Worm (Caenorhabditis elegans) whole organism, L4 larva: ENCODE results near the gene vha-1.

Experiments
- Y5F2A.4 ChIP-seq: fragments of 200-800 bp; sonication (Bioruptor generic); optimal IDR thresholded peaks from 2 replicates; lab custom pipeline; 2018; ENCODE audit warnings: mild to moderate bottlenecking, missing genetic modification characterization, missing compliant biosample characterization
- Y75B8A.6 ChIP-seq: fragments of 200-800 bp; sonication (Bioruptor generic); IDR thresholded peaks from 2 replicates; pipeline ENCODE4 v1.3.6; 2022; ENCODE audit warnings: missing genetic modification reagents, missing genetic modification characterization, missing compliant biosample characterization
- aly-2 ChIP-seq: sonication (generic microtip); optimal IDR thresholded peaks from 2 replicates; lab custom pipeline; 2018; ENCODE audit warnings: missing biosample characterization, missing genetic modification characterization
- ama-1 ChIP-seq: fragments of 150-350 bp; optimal IDR thresholded peaks from 2 replicates; lab custom pipeline; 2014; ENCODE audit warnings: inconsistent platforms, mixed read lengths
- ceh-20 ChIP-seq: fragments of 200-800 bp; sonication (Bioruptor generic); IDR thresholded peaks from 2 replicates; pipeline ENCODE4 v1.3.6; 2022; ENCODE audit warnings: missing genetic modification reagents, missing genetic modification characterization, missing compliant biosample characterization
- ceh-62 ChIP-seq: sonication (generic microtip); optimal IDR thresholded peaks from 2 replicates; lab custom pipeline; 2017; ENCODE audit warnings: missing biosample characterization, missing genetic modification characterization
- ceh-82 ChIP-seq: sonication (generic microtip); optimal IDR thresholded peaks from 2 replicates; lab custom pipeline; 2017; ENCODE audit warnings: missing biosample characterization, missing genetic modification characterization
- daf-16 ChIP-seq, 3 experiments: sonication (generic microtip); optimal IDR thresholded peaks; 2 replicates each; lab custom pipeline; 2016 to 2017; ENCODE audit warnings: missing genetic modification characterization in 3 of 3, missing genetic modification reagents in 3 of 3, mild to moderate bottlenecking in 2 of 3, missing compliant biosample characterization in 2 of 3, missing biosample characterization in 1 of 3, moderate library complexity in 1 of 3
- dmd-8 ChIP-seq: fragments of 200-800 bp; sonication (Bioruptor generic); IDR thresholded peaks from 2 replicates; pipeline ENCODE4 v1.3.6; 2022; ENCODE audit warnings: missing genetic modification characterization, missing compliant biosample characterization
- dpl-1 ChIP-seq: fragments of 150-350 bp; optimal IDR thresholded peaks from 2 replicates; lab custom pipeline; 2014; ENCODE audit warnings: missing biosample characterization, missing genetic modification reagents, missing genetic modification characterization
- egl-27 ChIP-seq: sonication (generic microtip); optimal IDR thresholded peaks from 3 replicates; lab custom pipeline; 2017; ENCODE audit warnings: missing biosample characterization, missing genetic modification reagents, missing genetic modification characterization
- egl-43 ChIP-seq: fragments of 200-800 bp; sonication (Bioruptor generic); IDR thresholded peaks from 2 replicates; pipeline ENCODE4 v1.3.6; 2022; ENCODE audit warnings: missing genetic modification reagents, missing genetic modification characterization, missing compliant biosample characterization
- fos-1 ChIP-seq: fragments of 150-350 bp; optimal IDR thresholded peaks from 2 replicates; lab custom pipeline; 2014; ENCODE audit warnings: missing biosample characterization, missing genetic modification characterization
- hlh-30 ChIP-seq: sonication (generic microtip); optimal IDR thresholded peaks from 2 replicates; lab custom pipeline; 2017; ENCODE audit warnings: antibody characterized with exemption, mild to moderate bottlenecking, missing genetic modification characterization, missing compliant biosample characterization; ENCODE audit not compliant: insufficient read depth
- lim-7 ChIP-seq: fragments of 200-800 bp; sonication (Bioruptor generic); IDR thresholded peaks from 2 replicates; pipeline ENCODE4 v1.3.6; 2022; ENCODE audit warnings: missing genetic modification characterization, missing compliant biosample characterization
- lin-29 ChIP-seq: fragments of 200-800 bp; sonication (Bioruptor generic); IDR thresholded peaks from 2 replicates; pipeline ENCODE4 v1.3.6; 2022; ENCODE audit warnings: missing genetic modification reagents, missing genetic modification characterization, missing compliant biosample characterization
- madf-5 ChIP-seq, 2 experiments: fragments of 200-800 bp; sonication (Bioruptor generic); IDR thresholded peaks; 2 replicates each; pipeline ENCODE4 v1.3.6; 2022; ENCODE audit warnings: missing compliant biosample characterization in 2 of 2, missing genetic modification characterization in 2 of 2
- mes-2 ChIP-seq: sonication (generic microtip); optimal IDR thresholded peaks from 2 replicates; lab custom pipeline; 2016; ENCODE audit warnings: missing genotype, mild to moderate bottlenecking, missing genetic modification characterization, missing compliant biosample characterization; ENCODE audit not compliant: poor library complexity, severe bottlenecking
- nhr-28 ChIP-seq: fragments of 150-350 bp; optimal IDR thresholded peaks from 2 replicates; lab custom pipeline; 2014; ENCODE audit warnings: missing biosample characterization, missing genetic modification characterization
- nhr-41 ChIP-seq: fragments of 200-800 bp; sonication (Bioruptor generic); IDR thresholded peaks from 2 replicates; pipeline ENCODE4 v1.3.6; 2022; ENCODE audit warnings: missing genetic modification reagents, missing genetic modification characterization, missing compliant biosample characterization
- nhr-6 ChIP-seq: fragments of 150-350 bp; optimal IDR thresholded peaks from 2 replicates; lab custom pipeline; 2014; ENCODE audit warnings: missing biosample characterization, missing genetic modification characterization
- nhr-76 ChIP-seq: fragments of 150-350 bp; optimal IDR thresholded peaks from 2 replicates; lab custom pipeline; 2014; ENCODE audit warnings: missing biosample characterization, missing genetic modification characterization
- pha-4 ChIP-seq, 2 experiments: fragments of 150-350 bp in 1 of 2; fragments of 200-800 bp in 1 of 2; sonication (Bioruptor generic) in 1 of 2; IDR thresholded peaks in 1 of 2; optimal IDR thresholded peaks in 1 of 2; 2 replicates each; pipeline versions ENCODE4 v1.3.6 to Lab custom; 2014 to 2022; ENCODE audit warnings: missing genetic modification characterization in 2 of 2, missing genetic modification reagents in 2 of 2, missing biosample characterization in 1 of 2, missing compliant biosample characterization in 1 of 2
- pqm-1 ChIP-seq: sonication (generic microtip); optimal IDR thresholded peaks from 2 replicates; lab custom pipeline; 2017; ENCODE audit warnings: missing biosample characterization, missing genetic modification characterization
- sdz-12 ChIP-seq: fragments of 200-800 bp; sonication (Bioruptor generic); optimal IDR thresholded peaks from 2 replicates; lab custom pipeline; 2018; ENCODE audit warnings: mild to moderate bottlenecking, missing genetic modification characterization, missing compliant biosample characterization
- snpc-4 ChIP-seq: fragments of 150-350 bp; optimal IDR thresholded peaks from 2 replicates; lab custom pipeline; 2014; ENCODE audit warnings: missing biosample characterization, missing genetic modification characterization
- spr-3 ChIP-seq: fragments of 200-800 bp; sonication (Bioruptor generic); optimal IDR thresholded peaks from 2 replicates; lab custom pipeline; 2018; ENCODE audit warnings: mild to moderate bottlenecking, missing genetic modification characterization, missing compliant biosample characterization
- tra-1 ChIP-seq: fragments of 200-800 bp; sonication (Bioruptor generic); IDR thresholded peaks from 2 replicates; pipeline ENCODE4 v1.3.6; 2022; ENCODE audit warnings: missing genetic modification reagents, missing genetic modification characterization, missing compliant biosample characterization
- unc-130 ChIP-seq: sonication (generic microtip); optimal IDR thresholded peaks from 2 replicates; lab custom pipeline; 2016; ENCODE audit warnings: missing genetic modification reagents, missing genetic modification characterization, missing compliant biosample characterization
- unc-62 ChIP-seq, 3 experiments: fragments of 150-350 bp in 1 of 3; sonication (generic microtip); optimal IDR thresholded peaks in 2 of 3; peaks in 1 of 3; 1 replicate in 1 of 3; 2 replicates in 2 of 3; lab custom pipeline; 2014 to 2017; ENCODE audit warnings: missing biosample characterization in 3 of 3, missing genetic modification characterization in 3 of 3, missing genetic modification reagents in 3 of 3, missing genotype in 1 of 3
- zag-1 ChIP-seq: fragments of 150-350 bp; optimal IDR thresholded peaks from 2 replicates; lab custom pipeline; 2014; ENCODE audit warnings: missing biosample characterization, missing genetic modification characterization

The vha-1 gene

DNA sequence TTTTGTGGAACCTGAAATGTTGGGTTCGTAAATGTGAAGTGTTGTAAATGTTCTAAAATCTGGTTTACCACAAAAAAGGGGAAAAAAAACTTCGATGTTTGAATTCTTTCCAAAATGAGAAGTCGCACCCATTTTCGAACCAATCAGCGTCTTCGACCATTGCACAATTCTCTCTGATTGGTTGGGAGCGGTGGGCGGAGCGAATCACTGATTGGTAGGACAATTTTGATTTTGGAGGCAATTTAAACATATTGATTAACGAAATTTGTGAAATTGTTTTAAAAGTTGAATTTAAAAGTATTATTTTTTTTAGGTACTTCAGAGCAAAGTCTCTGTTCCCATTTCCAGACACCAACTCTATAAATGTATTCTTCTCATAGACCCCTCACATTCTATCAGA is 8.0 kb downstream of the vha-1 start:
- TF ChIP-seq tra-1 (GFP tag; lab: Robert Waterston, UW) (no peak), pqm-1 (tag; lab: Kevin White, UChicago) (no peak), fos-1 (tag; lab: Kevin White, UChicago) (no peak), Y5F2A.4 (no peak), sdz-12 (GFP tag; lab: Kevin White, UChicago) (no peak), ceh-62 (no peak), Y75B8A.6 (GFP tag; lab: Robert Waterston, UW) (no peak), aly-2 (tag; lab: Kevin White, UChicago) (no peak), pha-4 (GFP tag; IDR thresholded peaks at IDR 0.05; lab: Robert Waterston, UW) (no peak), pha-4 (tag; optimal IDR thresholded peaks at IDR 0.05; lab: Kevin White, UChicago) (no peak), ceh-20 (GFP tag; lab: Robert Waterston, UW) (no peak), hlh-30 (tag; lab: Kevin White, UChicago) (no peak), nhr-76 (tag; lab: Kevin White, UChicago) (no peak), dmd-8 (GFP tag; lab: Robert Waterston, UW) (no peak), lin-29 (no peak), egl-43 (GFP tag; lab: Robert Waterston, UW) (no peak), nhr-6 (tag; lab: Kevin White, UChicago) (no peak), nhr-41 (no peak)

ce11 chrIII:9789607-9790073 is 8.6 kb downstream of the vha-1 start, which contains the start of gene R10E11.5:
Gene R10E11.5, minus strand, starts transcription at chrIII:9789657.
- TF ChIP-seq mes-2 (tag; lab: Kevin White, UChicago) (no peak), ceh-82 (no peak), dmd-8 (GFP tag; lab: Robert Waterston, UW) (no peak), egl-27 (no peak), madf-5 (GFP tag; IDR thresholded peaks at IDR 0.05; lab: Robert Waterston, UW) (no peak), spr-3 (GFP tag; lab: Kevin White, UChicago) (no peak)

DNA sequence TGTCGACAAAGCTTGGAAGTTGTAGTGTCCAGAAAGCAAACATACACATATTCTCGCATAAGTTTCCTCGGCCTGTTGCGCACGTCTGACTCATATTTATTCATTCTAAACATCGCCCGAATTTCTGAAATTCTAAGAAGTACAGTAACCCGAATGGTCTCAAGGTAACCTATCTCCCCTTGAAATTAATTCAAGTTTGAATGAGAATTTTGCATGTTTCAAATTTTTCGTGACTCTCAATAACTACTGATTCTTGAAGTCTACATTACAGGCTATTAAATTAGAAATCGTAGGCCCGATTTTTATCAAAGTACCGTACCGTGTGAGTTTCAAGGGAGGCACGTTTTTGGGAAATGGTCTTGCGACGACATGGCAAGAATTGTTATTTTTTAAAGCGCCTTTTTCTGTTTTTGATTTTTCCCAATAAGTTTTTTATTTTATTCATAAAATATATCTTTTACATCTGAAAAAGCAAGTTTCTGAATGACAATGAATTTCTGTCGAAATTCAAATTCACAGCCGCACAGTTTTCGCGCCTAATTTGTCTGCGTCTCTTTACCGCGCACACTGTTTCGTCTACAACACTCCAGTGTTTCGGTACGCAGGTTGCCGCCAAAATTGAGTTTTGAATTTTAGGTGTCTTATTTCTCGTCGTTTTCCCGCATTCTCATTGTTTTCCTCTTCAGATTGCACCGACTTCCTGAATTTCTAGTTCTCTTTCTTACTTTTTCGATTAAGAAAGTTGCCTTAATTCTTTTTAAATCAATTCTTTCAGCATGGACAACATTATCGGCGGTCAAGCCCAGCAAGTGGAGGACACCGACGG is 12.8 kb downstream of the vha-1 start, which contains the start of the genes R10E11.9 and mcm-6:
Gene R10E11.9 (minus strand): TSS at position 51 of the 826 bp plus-strand sequence.
Gene mcm-6 (plus strand): TSS at position 776 of the 826 bp plus-strand sequence.
- TF ChIP-seq daf-16 (GFP tag; optimal IDR thresholded peaks at IDR 0.05; lab: Kevin White, UChicago) (no peak), daf-16 (tag; optimal IDR thresholded peaks at IDR 0.05; lab: Kevin White, UChicago) (peak; percentile 23), zag-1 (tag; lab: Kevin White, UChicago) (no peak), unc-130 (GFP tag; lab: Kevin White, UChicago) (peak; percentile 62), dpl-1 (GFP tag; lab: Kevin White, UChicago) (peak; percentile 79), unc-62 (GFP tag; optimal IDR thresholded peaks at IDR 0.05 in 1 of 2; lab: Kevin White, UChicago) (peak in 1 of 2 experiments; percentile 11), unc-62 (tag; optimal IDR thresholded peaks at IDR 0.05; lab: Kevin White, UChicago) (no peak), madf-5 (GFP tag; IDR thresholded peaks at IDR 0.05; lab: Robert Waterston, UW) (no peak), nhr-28 (tag; lab: Kevin White, UChicago) (peak; percentile 70), ama-1 (lab: Kevin White, UChicago) (no peak)

DNA sequence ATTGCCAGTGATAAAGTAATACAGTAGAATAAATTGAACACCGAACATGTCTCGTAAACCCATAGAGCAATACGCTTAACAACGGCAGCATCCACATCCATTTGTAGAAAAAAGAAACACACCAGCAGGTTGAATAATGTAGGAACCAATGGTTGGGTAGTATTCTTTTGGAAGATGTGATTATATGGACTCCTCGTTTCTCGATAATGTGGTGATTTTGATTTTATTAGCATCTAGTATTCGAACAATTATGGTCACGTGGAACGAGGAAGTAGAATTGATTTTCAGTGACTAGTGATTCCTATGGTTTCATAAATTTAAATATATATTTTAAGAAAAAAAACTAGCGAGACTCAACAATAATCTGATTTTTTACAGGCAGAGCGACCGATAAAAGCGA is 15.4 kb downstream of the vha-1 start, which contains the start of gene srxa-10:
Gene srxa-10 (minus strand): TSS at position 101 of the 400 bp plus-strand sequence.
- TF ChIP-seq snpc-4 = no peak
- TF ChIP-seq lim-7 (GFP tag; lab: Robert Waterston, UW) = no peak
